Worm (Caenorhabditis elegans): ENCODE results near the gene W05B10.6.

The W05B10.6 gene

DNA sequence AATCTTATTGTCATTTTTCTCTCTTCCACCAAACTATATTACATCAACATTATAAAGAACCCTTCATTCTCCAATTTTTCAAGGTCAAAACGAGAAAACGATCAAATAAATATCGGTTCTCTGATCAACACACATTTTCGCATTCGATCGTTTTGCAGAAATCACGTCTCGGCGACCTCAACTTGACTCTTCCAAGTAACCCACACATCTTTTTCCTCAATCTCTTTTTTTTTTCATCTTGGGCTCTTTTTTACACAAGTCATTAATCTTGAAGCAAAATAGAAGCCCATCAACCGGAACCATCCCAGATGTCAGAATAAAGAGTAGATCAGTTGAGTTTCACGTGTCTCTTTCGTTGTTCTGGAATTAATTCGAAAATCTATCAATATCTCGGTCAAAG is 21.8 kb downstream of the W05B10.6 start:
- TF ChIP-seq nhr-25 (tag; optimal IDR thresholded peaks at IDR 0.05) (peak; percentile 63), egl-5 (tag; optimal IDR thresholded peaks at IDR 0.05) (peak; percentile 2), fkh-10 (GFP tag; optimal IDR thresholded peaks at IDR 0.05) (no peak)

DNA sequence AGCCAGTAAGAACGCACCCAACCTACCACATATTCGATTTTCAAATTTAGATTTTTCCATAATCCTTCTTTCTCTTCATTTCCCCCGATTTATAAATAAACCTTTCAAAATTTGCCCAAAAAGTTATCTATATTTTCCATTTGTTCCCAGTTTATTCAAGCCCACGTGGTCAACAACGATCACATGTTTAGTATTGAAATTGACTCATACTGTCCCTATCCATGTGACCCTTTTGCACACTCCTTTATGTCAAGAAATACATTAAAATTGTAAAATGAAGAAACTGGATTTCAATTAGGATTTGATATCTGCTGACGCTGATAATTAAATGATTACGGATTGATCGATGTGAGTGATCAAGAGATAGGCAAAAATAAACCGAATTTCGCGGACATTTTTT is 22.8 kb downstream of the W05B10.6 start:
- no peak for TF ChIP-seq ceh-9 (tag; optimal IDR thresholded peaks at IDR 0.05)
- peak; percentile 94 for TF ChIP-seq pha-4 (tag; optimal IDR thresholded peaks at IDR 0.05)
- TF ChIP-seq nhr-25 (tag; optimal IDR thresholded peaks at IDR 0.05): peak; percentile 40
- TF ChIP-seq pqm-1 (tag; optimal IDR thresholded peaks at IDR 0.05): peak; percentile 62
- peak; percentile 23 for TF ChIP-seq nhr-43 (tag; optimal IDR thresholded peaks at IDR 0.05; ENCODE audit: poor library complexity, severe bottlenecking)
- peak; percentile 43 for TF ChIP-seq elt-2 (tag; optimal IDR thresholded peaks at IDR 0.05)
- no peak for TF ChIP-seq fkh-10 (GFP tag; optimal IDR thresholded peaks at IDR 0.05)
- TF ChIP-seq nhr-11 (tag; optimal IDR thresholded peaks at IDR 0.05): no peak
- peak; percentile 63 for TF ChIP-seq jun-1 (tag; optimal IDR thresholded peaks at IDR 0.05)

DNA sequence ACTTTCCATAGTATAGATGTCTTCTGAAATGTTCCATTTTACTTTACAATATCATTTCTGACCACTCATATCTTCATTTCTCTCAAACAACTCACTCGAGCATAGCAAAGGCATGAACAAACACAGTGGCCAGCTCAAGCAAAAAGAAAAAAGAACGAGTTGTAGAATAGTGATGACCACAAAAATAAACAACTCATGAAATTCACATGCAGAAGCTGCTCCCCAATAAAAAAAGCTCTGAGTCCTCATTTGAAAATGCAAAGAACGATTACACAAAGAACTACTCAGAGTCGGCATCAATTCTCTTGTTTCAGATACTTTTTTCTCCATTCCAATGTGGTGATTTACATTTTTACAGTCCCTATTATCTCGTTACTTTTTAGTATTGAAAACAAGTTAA is 23.3 kb downstream of the W05B10.6 start:
- TF ChIP-seq ceh-28 (tag; optimal IDR thresholded peaks at IDR 0.05): no peak
- peak; percentile 76 for TF ChIP-seq mml-1 (tag; optimal IDR thresholded peaks at IDR 0.05)
- peak; percentile 32 for TF ChIP-seq egl-5 (tag; optimal IDR thresholded peaks at IDR 0.05)

DNA sequence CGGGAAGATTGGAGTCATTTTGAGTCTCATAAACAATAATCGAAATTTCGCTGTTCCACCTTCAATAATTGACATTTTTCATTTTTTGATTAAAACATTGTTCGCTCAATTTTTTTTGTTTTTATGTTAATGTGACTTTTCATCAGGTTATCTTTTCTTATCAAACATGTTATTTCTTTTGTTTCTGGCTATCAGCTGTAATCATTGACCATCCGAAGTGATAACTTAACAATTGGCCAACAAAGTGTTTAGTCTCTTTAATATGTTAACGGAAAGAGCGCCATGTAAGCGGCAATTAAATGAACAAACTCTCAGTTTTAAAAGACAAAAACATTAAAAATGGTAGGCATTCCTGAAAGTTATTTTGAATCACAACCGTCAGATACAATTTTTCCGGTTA is 24.0 kb downstream of the W05B10.6 start:
- TF ChIP-seq pqm-1 (tag; optimal IDR thresholded peaks at IDR 0.05) (peak; percentile 52), elt-2 (tag; optimal IDR thresholded peaks at IDR 0.05) (peak; percentile 77), ztf-11 (tag; optimal IDR thresholded peaks at IDR 0.05) (no peak), jun-1 (tag; optimal IDR thresholded peaks at IDR 0.05) (no peak), nhr-11 (tag; optimal IDR thresholded peaks at IDR 0.05) (no peak), nhr-23 (tag; optimal IDR thresholded peaks at IDR 0.05) (no peak), fkh-10 (GFP tag; optimal IDR thresholded peaks at IDR 0.05) (no peak), fos-1 (tag; optimal IDR thresholded peaks at IDR 0.05) (no peak), tbx-2 (tag; optimal IDR thresholded peaks at IDR 0.05) (no peak), nhr-67 (tag; optimal IDR thresholded peaks at IDR 0.05) (no peak), lsy-12 (tag; optimal IDR thresholded peaks at IDR 0.05) (no peak), ceh-28 (tag; optimal IDR thresholded peaks at IDR 0.05) (no peak), mml-1 (tag; optimal IDR thresholded peaks at IDR 0.05) (no peak)

DNA sequence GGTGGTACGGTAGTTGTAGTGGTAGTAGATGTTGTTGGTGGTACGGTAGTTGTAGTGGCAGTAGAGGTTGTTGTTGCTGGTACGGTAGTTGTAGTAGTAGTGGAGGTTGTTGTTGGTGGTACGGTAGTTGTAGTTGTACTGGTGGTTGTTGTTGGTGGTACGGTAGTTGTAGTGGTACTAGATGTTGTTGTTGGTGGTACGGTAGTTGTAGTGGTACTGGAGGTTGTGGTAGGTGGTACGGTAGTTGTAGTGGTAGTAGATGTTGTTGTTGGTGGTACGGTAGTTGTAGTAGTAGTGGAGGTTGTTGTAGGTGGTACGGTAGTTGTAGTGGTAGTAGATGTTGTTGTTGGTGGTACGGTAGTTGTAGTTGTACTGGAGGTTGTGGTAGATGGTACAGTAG is 25.0 kb downstream of the W05B10.6 start:
- no peak for TF ChIP-seq lin-39 (tag; optimal IDR thresholded peaks at IDR 0.05)

DNA sequence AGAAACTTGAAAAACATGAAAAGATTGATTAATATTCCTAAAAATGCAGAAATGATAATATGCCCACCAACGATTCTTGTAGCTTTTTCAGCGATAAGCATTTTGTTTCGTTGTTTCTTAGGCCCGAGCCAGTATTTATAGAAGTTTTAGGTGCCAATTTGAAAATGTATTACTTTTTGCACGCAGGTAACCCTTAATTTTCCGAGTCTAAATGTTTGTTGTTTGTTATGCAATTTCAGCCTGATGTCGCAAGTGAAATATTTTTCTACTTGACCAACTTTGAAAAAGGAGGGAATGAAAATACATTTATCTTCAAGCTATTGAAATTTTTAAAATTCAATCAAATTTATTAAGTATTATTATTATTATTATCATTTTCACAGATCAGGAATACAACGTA is 26.0 kb downstream of the W05B10.6 start, which contains the start of gene srx-113:
Gene srx-113, minus strand, starts transcription at position 101 of the 400 bp plus-strand sequence.
- TF ChIP-seq jun-1 (tag; optimal IDR thresholded peaks at IDR 0.05) (no peak), ceh-82 (tag; optimal IDR thresholded peaks at IDR 0.05) (no peak), hmg-11 (tag; optimal IDR thresholded peaks at IDR 0.05) (no peak), sea-2 (GFP tag; optimal IDR thresholded peaks at IDR 0.05) (no peak), elt-2 (tag; optimal IDR thresholded peaks at IDR 0.05) (no peak), unc-39 (tag; optimal IDR thresholded peaks at IDR 0.05) (no peak), nhr-67 (tag; optimal IDR thresholded peaks at IDR 0.05) (no peak), nhr-237 (tag; optimal IDR thresholded peaks at IDR 0.05) (no peak)

DNA sequence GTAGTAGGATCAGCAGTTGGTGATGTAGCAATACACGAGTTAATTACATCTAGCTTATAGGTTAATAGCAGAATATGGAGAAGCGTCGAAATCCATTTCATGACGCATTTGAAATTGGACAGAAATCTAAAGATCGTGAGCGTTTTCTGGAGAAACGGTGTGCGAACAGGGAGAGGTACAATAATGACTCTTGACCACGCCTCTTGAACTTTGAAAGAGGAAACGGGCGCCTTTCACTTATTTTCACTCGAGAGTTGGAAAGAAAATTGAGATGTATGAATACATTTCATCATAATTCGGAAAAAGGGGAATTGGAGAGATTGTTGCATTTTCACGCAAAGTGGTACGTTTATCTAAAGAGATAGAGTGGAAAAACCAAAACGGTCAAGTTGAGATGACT is 28.3 kb downstream of the W05B10.6 start, which contains the start of gene F56H9.6:
Gene F56H9.6, minus strand, starts transcription at position 101 of the 400 bp plus-strand sequence.
- TF ChIP-seq unc-39 (tag; optimal IDR thresholded peaks at IDR 0.05) (no peak), mml-1 (tag; optimal IDR thresholded peaks at IDR 0.05) (no peak), nhr-23 (tag; optimal IDR thresholded peaks at IDR 0.05) (no peak), skn-1 (tag; optimal IDR thresholded peaks at IDR 0.05) (no peak), elt-3 (tag; optimal IDR thresholded peaks at IDR 0.05) (no peak), ZK546.5 (tag; optimal IDR thresholded peaks at IDR 0.05) (no peak), lin-39 (tag; optimal IDR thresholded peaks at IDR 0.05) (no peak), ceh-9 (tag; optimal IDR thresholded peaks at IDR 0.05) (no peak)

DNA sequence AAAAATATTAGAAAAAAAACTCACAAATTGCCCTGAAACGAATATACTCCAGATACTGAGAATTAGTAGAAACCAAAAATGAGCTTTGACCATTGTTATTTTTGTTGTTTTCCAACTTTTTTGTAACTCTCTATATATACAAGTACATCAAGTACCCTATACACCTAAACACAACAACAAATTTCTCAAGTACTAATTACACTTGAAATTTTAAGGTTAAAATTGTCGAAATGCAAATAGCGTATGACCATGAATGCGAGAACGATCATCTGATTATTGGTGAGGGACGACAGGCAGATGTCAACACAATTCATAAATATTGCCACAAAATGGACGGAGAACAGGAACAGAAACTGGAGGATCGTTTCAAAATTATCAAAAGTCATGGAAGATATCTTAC is 33.7 kb downstream of the W05B10.6 start, which contains the start of gene F56H9.9:
Gene F56H9.9, minus strand, starts transcription at position 101 of the 400 bp plus-strand sequence.
- TF ChIP-seq ceh-28 (tag; optimal IDR thresholded peaks at IDR 0.05): no peak
- no peak for TF ChIP-seq egl-5 (tag; optimal IDR thresholded peaks at IDR 0.05)
- TF ChIP-seq hmg-11 (tag; optimal IDR thresholded peaks at IDR 0.05): no peak
- no peak for TF ChIP-seq nhr-25 (tag; optimal IDR thresholded peaks at IDR 0.05)
